Worm (Caenorhabditis elegans): ENCODE data around the gene ZK809.1.
A peak's percentile ranks its signal among the peaks of the same experiment; 100 is the strongest.

The ZK809.1 gene

ce11 chrIV:11641802-11642201, at the start of gene ZK809.1:
ZK809.1 (plus strand) TSS chrIV:11642102.
- TF ChIP-seq klf-2 (GFP tag; conservative IDR thresholded peaks at IDR 0.05) (no peak), med-1 (GFP tag; optimal IDR thresholded peaks at IDR 0.05; ENCODE audit: insufficient read depth) (no peak), cog-1 (tag; optimal IDR thresholded peaks at IDR 0.05) (no peak), flt-1 (GFP tag; IDR thresholded peaks at IDR 0.05) (no peak), ztf-29 (GFP tag; IDR thresholded peaks at IDR 0.05) (no peak)

ce11 chrIV:11592165-11592564, 49.7 kb upstream of the ZK809.1 start, which contains the start of gene spe-36:
spe-36 (minus strand) TSS chrIV:11592265.
- TF ChIP-seq ztf-23 (GFP tag; IDR thresholded peaks at IDR 0.05) (no peak), klf-2 (GFP tag; conservative IDR thresholded peaks at IDR 0.05) (no peak), T22C8.4 (GFP tag; IDR thresholded peaks at IDR 0.05) (no peak), cog-1 (tag; optimal IDR thresholded peaks at IDR 0.05) (no peak), ref-1 (GFP tag; conservative IDR thresholded peaks at IDR 0.05) (no peak)

DNA sequence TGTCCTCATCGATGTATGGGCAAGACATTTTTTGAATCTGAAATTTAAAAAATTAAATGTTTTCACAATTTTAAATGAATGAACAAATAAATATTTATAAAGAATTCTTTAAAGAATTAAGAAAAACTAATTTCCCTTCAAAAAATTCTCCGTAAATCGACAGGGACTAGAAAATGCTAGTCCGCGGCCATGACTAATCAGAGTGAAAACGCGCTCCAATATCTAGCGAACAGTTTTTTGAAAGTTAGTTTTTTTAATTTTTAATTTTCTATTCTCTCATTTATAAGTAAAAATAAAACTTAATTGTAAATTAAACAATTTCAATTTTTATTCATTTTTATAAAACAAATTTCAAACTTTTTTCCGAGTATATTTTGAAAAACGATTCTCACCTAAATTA, 49.1 kb upstream of the ZK809.1 start:
- TF ChIP-seq ztf-29 (GFP tag; IDR thresholded peaks at IDR 0.05) (no peak), ref-1 (GFP tag; conservative IDR thresholded peaks at IDR 0.05) (no peak), med-1 (GFP tag; optimal IDR thresholded peaks at IDR 0.05; ENCODE audit: insufficient read depth) (no peak), flt-1 (GFP tag; IDR thresholded peaks at IDR 0.05) (peak; percentile 72; the same call in 1 of the 2 replicates), cog-1 (tag; optimal IDR thresholded peaks at IDR 0.05) (no peak), klf-2 (GFP tag; conservative IDR thresholded peaks at IDR 0.05) (0 out of 2 replicates have a peak, but pooled peaks have one; percentile 18), tab-1 (GFP tag; IDR thresholded peaks at IDR 0.05) (no peak), ztf-23 (GFP tag; IDR thresholded peaks at IDR 0.05) (no peak)

ce11 chrIV:11593415-11594190, 48.3 kb upstream of the ZK809.1 start, which contains the start of gene F40F11.3:
F40F11.3 (minus strand) TSS chrIV:11594003.
- no peak for TF ChIP-seq ztf-23 (GFP tag; IDR thresholded peaks at IDR 0.05)
- TF ChIP-seq cog-1 (tag; optimal IDR thresholded peaks at IDR 0.05): peak; percentile 83
- TF ChIP-seq flt-1 (GFP tag; IDR thresholded peaks at IDR 0.05): peak; percentile 57
- peak; percentile 86 for TF ChIP-seq T22C8.4 (GFP tag; IDR thresholded peaks at IDR 0.05)

DNA sequence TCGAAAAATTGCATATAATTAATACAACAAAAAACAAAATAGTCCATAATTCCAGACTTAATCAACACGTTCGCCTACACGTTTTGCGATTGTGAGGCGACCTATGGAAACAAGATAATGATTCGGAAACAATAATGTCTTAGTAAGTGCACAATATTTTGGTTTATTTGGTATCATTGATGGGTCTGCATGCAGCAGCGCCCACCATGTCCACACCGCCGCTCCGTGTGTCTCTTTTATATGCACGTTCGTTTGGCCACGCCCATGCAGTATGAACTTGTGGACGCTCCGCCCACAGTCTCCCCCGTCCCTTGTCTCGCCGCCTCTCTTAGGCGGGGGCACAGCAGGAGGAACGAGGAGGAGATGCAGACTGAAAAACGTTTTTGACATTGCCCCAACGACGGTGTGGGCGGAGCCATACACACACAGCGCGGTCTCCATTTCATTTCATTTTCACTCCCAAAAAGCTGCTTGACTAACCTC, 47.7 kb upstream of the ZK809.1 start, which contains the start of gene mig-38:
Gene mig-38 (plus strand): TSS at position 54 of the 483 bp plus-strand sequence.
- TF ChIP-seq cog-1 (tag; optimal IDR thresholded peaks at IDR 0.05) (no peak), klf-2 (GFP tag; conservative IDR thresholded peaks at IDR 0.05) (no peak), med-1 (GFP tag; optimal IDR thresholded peaks at IDR 0.05; ENCODE audit: insufficient read depth) (no peak), flt-1 (GFP tag; IDR thresholded peaks at IDR 0.05) (no peak), ztf-23 (GFP tag; IDR thresholded peaks at IDR 0.05) (no peak), ref-1 (GFP tag; conservative IDR thresholded peaks at IDR 0.05) (no peak), tab-1 (GFP tag; IDR thresholded peaks at IDR 0.05) (no peak)

- TF ChIP-seq klf-2 (GFP tag; conservative IDR thresholded peaks at IDR 0.05) (no peak), med-1 (GFP tag; optimal IDR thresholded peaks at IDR 0.05; ENCODE audit: insufficient read depth) (no peak), tab-1 (GFP tag; IDR thresholded peaks at IDR 0.05) (no peak), ref-1 (GFP tag; conservative IDR thresholded peaks at IDR 0.05) (no peak), ztf-23 (GFP tag; IDR thresholded peaks at IDR 0.05) (no peak), ztf-29 (GFP tag; IDR thresholded peaks at IDR 0.05) (no peak), cog-1 (tag; optimal IDR thresholded peaks at IDR 0.05) (no peak), flt-1 (GFP tag; IDR thresholded peaks at IDR 0.05) (no peak), T22C8.4 (GFP tag; IDR thresholded peaks at IDR 0.05) (no peak)
Measured at ce11 chrIV:11597079-11597478, 44.8 kb upstream of the ZK809.1 start.

- TF ChIP-seq cog-1 (tag; optimal IDR thresholded peaks at IDR 0.05) (no peak), tab-1 (GFP tag; IDR thresholded peaks at IDR 0.05) (no peak), ztf-23 (GFP tag; IDR thresholded peaks at IDR 0.05) (no peak), klf-2 (GFP tag; conservative IDR thresholded peaks at IDR 0.05) (no peak), ztf-29 (GFP tag; IDR thresholded peaks at IDR 0.05) (no peak), med-1 (GFP tag; optimal IDR thresholded peaks at IDR 0.05; ENCODE audit: insufficient read depth) (no peak), flt-1 (GFP tag; IDR thresholded peaks at IDR 0.05) (no peak), ref-1 (GFP tag; conservative IDR thresholded peaks at IDR 0.05) (no peak), T22C8.4 (GFP tag; IDR thresholded peaks at IDR 0.05) (no peak)
Measured at ce11 chrIV:11599717-11600116, 42.2 kb upstream of the ZK809.1 start.

ce11 chrIV:11601721-11602405, 40.0 kb upstream of the ZK809.1 start:
- TF ChIP-seq ref-1 (GFP tag; conservative IDR thresholded peaks at IDR 0.05) (no peak), flt-1 (GFP tag; IDR thresholded peaks at IDR 0.05) (0 out of 2 replicates have a peak, but pooled peaks have one; percentile 51)

DNA sequence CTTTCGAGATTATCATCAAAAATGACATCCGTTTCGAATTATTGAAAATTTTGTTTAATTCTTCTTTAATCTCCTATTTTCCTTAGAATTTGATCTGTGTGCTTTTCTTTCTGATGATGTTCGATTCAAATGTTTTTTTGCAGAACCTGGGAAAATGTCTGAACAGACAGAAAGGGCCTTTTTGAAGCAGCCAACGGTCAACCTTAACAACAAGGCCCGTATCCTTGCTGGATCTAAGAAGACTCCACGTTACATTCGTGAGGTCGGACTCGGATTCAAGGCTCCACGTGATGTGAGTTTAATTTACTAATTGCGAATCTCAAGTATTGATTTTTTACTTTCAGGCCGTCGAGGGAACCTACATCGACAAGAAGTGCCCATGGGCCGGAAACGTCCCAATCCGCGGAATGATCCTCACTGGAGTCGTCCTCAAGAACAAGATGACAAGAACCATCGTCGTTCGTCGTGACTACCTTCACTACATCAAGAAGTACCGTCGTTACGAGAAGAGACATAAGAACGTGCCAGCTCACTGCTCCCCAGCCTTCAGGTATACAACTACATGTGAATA, 39.3 kb upstream of the ZK809.1 start, which contains the start of gene rps-11:
Gene rps-11 (plus strand): TSS at position 144 of the 571 bp plus-strand sequence.
- no peak for TF ChIP-seq cog-1 (tag; optimal IDR thresholded peaks at IDR 0.05)
- no peak for TF ChIP-seq ztf-23 (GFP tag; IDR thresholded peaks at IDR 0.05)
- TF ChIP-seq tab-1 (GFP tag; IDR thresholded peaks at IDR 0.05): no peak
- TF ChIP-seq klf-2 (GFP tag; conservative IDR thresholded peaks at IDR 0.05): no peak
- TF ChIP-seq ztf-29 (GFP tag; IDR thresholded peaks at IDR 0.05): no peak
- TF ChIP-seq T22C8.4 (GFP tag; IDR thresholded peaks at IDR 0.05): no peak
- no peak for TF ChIP-seq ref-1 (GFP tag; conservative IDR thresholded peaks at IDR 0.05)
- no peak for TF ChIP-seq med-1 (GFP tag; optimal IDR thresholded peaks at IDR 0.05; ENCODE audit: insufficient read depth)
- TF ChIP-seq flt-1 (GFP tag; IDR thresholded peaks at IDR 0.05): no peak
